Fruit fly (Drosophila melanogaster) S2 (cell line): ENCODE results near the gene CG42813.

Experiments
- CG8478 ChIP-seq: fragments of >200 bp; optimal IDR thresholded peaks from 2 replicates; lab custom pipeline; 2018
- CTCF ChIP-seq, 2 experiments: fragments of >200 bp; optimal IDR thresholded peaks; 2 replicates each; lab custom pipeline; 2018

DNA sequence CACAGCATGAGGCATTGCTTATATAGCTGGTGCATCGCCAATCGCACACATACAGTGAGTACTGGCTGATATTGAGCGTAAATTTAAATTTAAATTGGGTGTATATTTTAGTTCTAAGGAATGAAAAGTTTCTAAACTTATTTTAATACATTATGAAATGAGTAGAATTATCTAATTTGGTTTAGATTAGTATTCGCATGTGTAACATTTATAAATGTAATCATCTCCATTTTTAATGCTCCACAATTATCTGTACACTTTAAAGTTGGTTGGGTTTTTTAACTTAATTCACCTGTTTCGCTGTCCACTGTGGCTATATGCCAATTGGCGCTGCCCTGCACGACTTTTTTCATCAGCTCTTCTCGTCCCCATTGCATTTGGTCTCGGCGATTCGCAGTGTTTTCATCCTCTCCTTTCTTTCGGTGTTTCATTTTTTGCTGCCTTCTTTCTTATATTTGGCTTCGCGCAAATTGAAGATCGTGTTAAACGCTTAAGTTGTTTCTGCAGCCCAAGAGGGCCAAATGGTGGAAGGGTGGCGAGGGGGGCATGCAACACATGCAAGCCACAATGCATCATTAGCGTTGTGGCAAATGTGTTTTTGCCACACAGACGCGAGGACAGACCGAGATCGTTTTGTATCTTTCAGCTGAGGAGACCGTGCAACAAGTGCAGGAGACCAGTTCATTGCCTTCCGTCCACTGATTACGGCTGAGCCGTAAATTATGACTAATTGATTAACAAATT is 26.7 kb downstream of the CG42813 start:
- TF ChIP-seq CG8478, result no peak
- TF ChIP-seq CTCF (optimal IDR thresholded peaks at IDR 0.05; lab: Kevin White, UChicago), result no peak
